Worm (Caenorhabditis elegans): Measurements from ENCODE around the gene C05D12.4.
A peak's percentile ranks its signal among the peaks of the same experiment; 100 is the strongest.

- TF ChIP-seq dao-5 (tag; optimal IDR thresholded peaks at IDR 0.05) (no peak), him-1 (tag; optimal IDR thresholded peaks at IDR 0.05) (no peak), W03F9.2 (tag; optimal IDR thresholded peaks at IDR 0.05) (peak; percentile 47)
Measured at ce11 chrII:11464427-11464944, 32.8 kb downstream of the C05D12.4 start, which contains the start of the genes aars-1 and rga-1.
